Worm (Caenorhabditis elegans): ENCODE measurements around the gene best-7.

- no peak for TF ChIP-seq flt-1 (GFP tag; IDR thresholded peaks at IDR 0.05)
- no peak for TF ChIP-seq klf-2 (GFP tag; conservative IDR thresholded peaks at IDR 0.05)
- TF ChIP-seq ref-1 (GFP tag; conservative IDR thresholded peaks at IDR 0.05) = no peak
- no peak for TF ChIP-seq tab-1 (GFP tag; IDR thresholded peaks at IDR 0.05)
- TF ChIP-seq cog-1 (tag; optimal IDR thresholded peaks at IDR 0.05) = no peak
- TF ChIP-seq ztf-23 (GFP tag; IDR thresholded peaks at IDR 0.05) = no peak
Measured at ce11 chrIV:11207186-11207585, 22.9 kb downstream of the best-7 start, which contains the start of gene R07H5.9.

Data from whole organism, midembryonic.